Worm (Caenorhabditis elegans) whole organism, early embryonic: Measurements from ENCODE around the gene tmem-24.

ENCODE experiments used
- F13C5.2 ChIP-seq: sonication (generic microtip); optimal IDR thresholded peaks from 2 replicates; lab custom pipeline; 2017; ENCODE audit warnings: mild to moderate bottlenecking, missing genetic modification characterization, inconsistent platforms, missing compliant biosample characterization
- aly-1 ChIP-seq: sonication (generic microtip); optimal IDR thresholded peaks from 2 replicates; lab custom pipeline; 2016; ENCODE audit warnings: missing genetic modification characterization, missing compliant biosample characterization
- ama-1 ChIP-seq: fragments of 150-350 bp; optimal IDR thresholded peaks from 2 replicates; lab custom pipeline; 2014
- ceh-36 ChIP-seq: sonication (generic microtip); optimal IDR thresholded peaks from 2 replicates; lab custom pipeline; 2016; ENCODE audit warnings: missing genetic modification characterization, inconsistent platforms, missing compliant biosample characterization
- flt-1 ChIP-seq: fragments of 200-800 bp; sonication (Bioruptor generic); IDR thresholded peaks from 2 replicates; pipeline ENCODE4 v1.3.6; 2022; ENCODE audit warnings: missing genetic modification characterization, missing compliant biosample characterization
- scrt-1 ChIP-seq: fragments of 200-800 bp; sonication (Bioruptor generic); IDR thresholded peaks from 2 replicates; pipeline ENCODE4 v1.3.6; 2022; ENCODE audit warnings: missing genetic modification characterization, missing compliant biosample characterization
- sea-1 ChIP-seq: fragments of 200-800 bp; sonication (Bioruptor generic); conservative IDR thresholded peaks from 2 replicates; pipeline ENCODE4 v1.3.6; 2022; ENCODE audit warnings: missing genetic modification characterization, missing compliant biosample characterization
- tbx-11 ChIP-seq: fragments of 200-800 bp; sonication (Bioruptor generic); IDR thresholded peaks from 2 replicates; pipeline ENCODE4 v1.3.6; 2022; ENCODE audit warnings: missing genetic modification characterization, missing compliant biosample characterization
- tbx-37 ChIP-seq: fragments of 200-800 bp; sonication (Bioruptor generic); conservative IDR thresholded peaks from 2 replicates; pipeline ENCODE4 v1.3.6; 2022; ENCODE audit warnings: missing genetic modification reagents, missing genetic modification characterization, missing compliant biosample characterization

DNA sequence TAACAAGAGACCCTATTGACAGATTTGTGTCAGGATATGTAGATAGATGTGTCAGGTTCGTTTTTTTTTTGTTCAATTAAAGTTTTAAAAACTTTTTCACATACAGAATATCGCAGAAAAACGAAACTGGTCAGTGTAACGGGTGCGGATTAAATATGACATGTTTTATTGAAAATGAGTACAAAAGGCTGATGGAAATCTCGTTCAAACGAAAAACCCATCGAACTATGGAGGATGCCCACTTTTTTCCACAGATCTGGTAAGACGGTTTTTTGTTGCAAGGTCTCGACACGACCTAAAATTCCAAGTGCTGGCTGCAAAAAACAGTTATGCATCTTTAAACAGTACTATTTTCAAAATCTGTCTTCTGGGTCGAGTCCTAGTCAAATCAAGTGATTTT, 14.6 kb downstream of the tmem-24 start:
- TF ChIP-seq tbx-37 (GFP tag; lab: Robert Waterston, UW) (no peak), ama-1 (lab: Kevin White, UChicago) (no peak), tbx-11 (GFP tag; lab: Robert Waterston, UW) (no peak), aly-1 (tag; lab: Kevin White, UChicago) (no peak), scrt-1 (GFP tag; lab: Robert Waterston, UW) (no peak), sea-1 (GFP tag; lab: Robert Waterston, UW) (no peak), ceh-36 (tag; lab: Kevin White, UChicago) (no peak), flt-1 (GFP tag; lab: Robert Waterston, UW) (no peak), F13C5.2 (no peak)
